Fruit fly (Drosophila melanogaster) whole organism, adult: Measurements from ENCODE around the gene CG9521.

Source experiments
- CG11617 ChIP-seq: fragments of 200-800 bp; sonication (Bioruptor generic); optimal IDR thresholded peaks from 2 replicates; lab custom pipeline; 2017; ENCODE audit warnings: mild to moderate bottlenecking, missing biosample characterization, missing genetic modification reagents, missing genetic modification characterization
- CG12768 ChIP-seq: fragments of 200-800 bp; sonication (Bioruptor generic); optimal IDR thresholded peaks from 2 replicates; lab custom pipeline; 2017; ENCODE audit warnings: missing biosample characterization, missing genetic modification characterization, mild to moderate bottlenecking, moderate library complexity, missing genetic modification reagents
- CG14711 ChIP-seq: fragments of 200-800 bp; sonication (Bioruptor generic); optimal IDR thresholded peaks from 2 replicates; lab custom pipeline; 2018; ENCODE audit warnings: missing biosample characterization, mild to moderate bottlenecking, missing genetic modification characterization, moderate library complexity
- CG1620 ChIP-seq: fragments of 200-800 bp; sonication (Bioruptor generic); optimal IDR thresholded peaks from 2 replicates; lab custom pipeline; 2016; ENCODE audit warnings: missing biosample characterization, missing genetic modification characterization
- CG33017 ChIP-seq: fragments of 200-800 bp; sonication (Bioruptor generic); optimal IDR thresholded peaks from 2 replicates; lab custom pipeline; 2018; ENCODE audit warnings: missing biosample characterization, mild to moderate bottlenecking, missing genetic modification characterization, moderate library complexity
- CG5204 ChIP-seq: fragments of 200-800 bp; sonication (Bioruptor generic); optimal IDR thresholded peaks from 2 replicates; lab custom pipeline; 2016; ENCODE audit warnings: missing biosample characterization, missing genetic modification characterization
- CG7045 ChIP-seq: fragments of 200-800 bp; sonication (Bioruptor generic); optimal IDR thresholded peaks from 2 replicates; lab custom pipeline; 2017; ENCODE audit warnings: missing biosample characterization, mild to moderate bottlenecking, missing genetic modification characterization
- CG7101 ChIP-seq: fragments of 200-800 bp; sonication (Bioruptor generic); optimal IDR thresholded peaks from 2 replicates; lab custom pipeline; 2018; ENCODE audit warnings: missing biosample characterization, mild to moderate bottlenecking, missing genetic modification characterization, moderate library complexity
- Clk ChIP-seq: fragments of 200-800 bp; sonication (Bioruptor generic); optimal IDR thresholded peaks from 2 replicates; lab custom pipeline; 2017; ENCODE audit warnings: missing biosample characterization, missing genetic modification characterization
- Crg-1 ChIP-seq: fragments of 200-800 bp; sonication (Bioruptor generic); optimal IDR thresholded peaks from 2 replicates; lab custom pipeline; 2016; ENCODE audit warnings: missing biosample characterization, missing genetic modification characterization
- Hr96 ChIP-seq: fragments of 200-800 bp; sonication (Bioruptor generic); optimal IDR thresholded peaks from 2 replicates; lab custom pipeline; 2016; ENCODE audit warnings: missing biosample characterization, missing genetic modification characterization
- Mnt ChIP-seq: fragments of 200-800 bp; sonication (Bioruptor generic); optimal IDR thresholded peaks from 2 replicates; lab custom pipeline; 2016; ENCODE audit warnings: missing biosample characterization, mild to moderate bottlenecking, missing genetic modification characterization
- bab1 ChIP-seq: fragments of 200-800 bp; sonication (Bioruptor generic); optimal IDR thresholded peaks from 3 replicates; lab custom pipeline; 2019; ENCODE audit warnings: missing biosample characterization, mild to moderate bottlenecking, missing genetic modification characterization, moderate library complexity
- cic ChIP-seq: fragments of 200-800 bp; sonication (Bioruptor generic); optimal IDR thresholded peaks from 2 replicates; lab custom pipeline; 2017; ENCODE audit warnings: missing biosample characterization, mild to moderate bottlenecking, missing genetic modification characterization, moderate library complexity
- cnc ChIP-seq, 2 experiments: fragments of >200 bp; optimal IDR thresholded peaks; 2 replicates each; lab custom pipeline; 2017
- kay ChIP-seq: fragments of 200-800 bp; sonication (Bioruptor generic); peaks from one replicate; lab custom pipeline; 2016; ENCODE audit warnings: missing biosample characterization, missing genetic modification characterization, borderline replicate concordance
- ovo ChIP-seq: fragments of 200-800 bp; sonication (Bioruptor generic); optimal IDR thresholded peaks from 2 replicates; lab custom pipeline; 2016; ENCODE audit warnings: missing biosample characterization, missing genetic modification characterization
- pad ChIP-seq: fragments of 200-800 bp; sonication (Bioruptor generic); optimal IDR thresholded peaks from 3 replicates; lab custom pipeline; 2017; ENCODE audit warnings: missing biosample characterization, missing genetic modification characterization, mild to moderate bottlenecking, moderate library complexity, missing genetic modification reagents
- tj ChIP-seq: fragments of 200-800 bp; sonication (Bioruptor generic); optimal IDR thresholded peaks from 3 replicates; lab custom pipeline; 2017; ENCODE audit warnings: missing biosample characterization, mild to moderate bottlenecking, missing genetic modification characterization, moderate library complexity
- toe ChIP-seq: fragments of 200-800 bp; sonication (Bioruptor generic); optimal IDR thresholded peaks from 2 replicates; lab custom pipeline; 2016; ENCODE audit warnings: missing biosample characterization, missing genetic modification characterization

Gene CG9521

dm6 chrX:14866911-14867310 is 13.8 kb upstream of the CG9521 start:
- no peak for TF ChIP-seq CG14711 (tag; lab: Kevin White, UChicago)
- no peak for TF ChIP-seq ovo (GFP tag; lab: Kevin White, UChicago)
- no peak for TF ChIP-seq CG7045 (GFP tag; lab: Kevin White, UChicago)
- no peak for TF ChIP-seq Mnt (GFP tag; lab: Kevin White, UChicago)
- no peak for TF ChIP-seq Crg-1
- TF ChIP-seq CG12768 (GFP tag; lab: Kevin White, UChicago): no peak
- TF ChIP-seq toe (GFP tag; lab: Kevin White, UChicago): no peak
- TF ChIP-seq CG5204: no peak
- no peak for TF ChIP-seq pad (GFP tag; lab: Kevin White, UChicago)
- no peak for TF ChIP-seq CG1620 (GFP tag; lab: Kevin White, UChicago)
- no peak for TF ChIP-seq tj (GFP tag; lab: Kevin White, UChicago)
- no peak for TF ChIP-seq Clk (GFP tag; lab: Kevin White, UChicago)
- TF ChIP-seq cnc (optimal IDR thresholded peaks at IDR 0.05; lab: Kevin White, UChicago): no peak
- no peak for TF ChIP-seq CG11617 (GFP tag; lab: Kevin White, UChicago)
- TF ChIP-seq Hr96 (GFP tag; lab: Kevin White, UChicago): no peak
- TF ChIP-seq kay (GFP tag; lab: Kevin White, UChicago): no peak
- no peak for TF ChIP-seq CG7101 (tag; lab: Kevin White, UChicago)

dm6 chrX:14862494-14862893 is 9.4 kb upstream of the CG9521 start:
- TF ChIP-seq CG1620 (GFP tag; lab: Kevin White, UChicago) (no peak), CG5204 (no peak), ovo (GFP tag; lab: Kevin White, UChicago) (no peak), CG7101 (tag; lab: Kevin White, UChicago) (no peak), cic (no peak), CG14711 (tag; lab: Kevin White, UChicago) (no peak), Mnt (GFP tag; lab: Kevin White, UChicago) (no peak), toe (GFP tag; lab: Kevin White, UChicago) (no peak), CG12768 (GFP tag; lab: Kevin White, UChicago) (no peak), CG33017 (no peak), Clk (GFP tag; lab: Kevin White, UChicago) (no peak), CG7045 (GFP tag; lab: Kevin White, UChicago) (no peak), pad (GFP tag; lab: Kevin White, UChicago) (no peak), Crg-1 (no peak), kay (GFP tag; lab: Kevin White, UChicago) (no peak), bab1 (no peak), Hr96 (GFP tag; lab: Kevin White, UChicago) (no peak), cnc (optimal IDR thresholded peaks at IDR 0.05; lab: Kevin White, UChicago) (no peak)

dm6 chrX:14858951-14859350 is 5.9 kb upstream of the CG9521 start, which contains the start of gene CG46399:
Gene CG46399, plus strand, starts transcription at chrX:14859251.
- TF ChIP-seq CG7101 (tag; lab: Kevin White, UChicago): no peak
- no peak for TF ChIP-seq tj (GFP tag; lab: Kevin White, UChicago)
- no peak for TF ChIP-seq CG11617 (GFP tag; lab: Kevin White, UChicago)
- TF ChIP-seq cnc (optimal IDR thresholded peaks at IDR 0.05; lab: Kevin White, UChicago): no peak
- no peak for TF ChIP-seq Crg-1
- no peak for TF ChIP-seq pad (GFP tag; lab: Kevin White, UChicago)
- TF ChIP-seq toe (GFP tag; lab: Kevin White, UChicago): no peak

dm6 chrX:14857883-14858282 is 4.8 kb upstream of the CG9521 start:
- TF ChIP-seq CG12768 (GFP tag; lab: Kevin White, UChicago) (no peak), Clk (GFP tag; lab: Kevin White, UChicago) (no peak), bab1 (no peak), pad (GFP tag; lab: Kevin White, UChicago) (no peak), cnc (optimal IDR thresholded peaks at IDR 0.05; lab: Kevin White, UChicago) (no peak), toe (GFP tag; lab: Kevin White, UChicago) (no peak), Mnt (GFP tag; lab: Kevin White, UChicago) (no peak), tj (GFP tag; lab: Kevin White, UChicago) (no peak)

- TF ChIP-seq CG5204 (no peak), kay (GFP tag; lab: Kevin White, UChicago) (peak; percentile 11)
Observed at dm6 chrX:14856261-14856660, 3.2 kb upstream of the CG9521 start, which contains the start of gene CG9519. Gene CG9519, minus strand, starts transcription at chrX:14856361.

dm6 chrX:14850069-14850468 is 3.0 kb downstream of the CG9521 start:
- TF ChIP-seq kay (GFP tag; lab: Kevin White, UChicago): peak; percentile 81
- no peak for TF ChIP-seq tj (GFP tag; lab: Kevin White, UChicago)
- TF ChIP-seq CG12768 (GFP tag; lab: Kevin White, UChicago): no peak

dm6 chrX:14848755-14849354 is 4.2 kb downstream of the CG9521 start, which contains the start of gene CG9522:
Gene CG9522, minus strand, starts transcription at chrX:14848808.
- TF ChIP-seq CG1620 (GFP tag; lab: Kevin White, UChicago) (no peak), CG11617 (GFP tag; lab: Kevin White, UChicago) (no peak), Mnt (GFP tag; lab: Kevin White, UChicago) (no peak), tj (GFP tag; lab: Kevin White, UChicago) (no peak), CG33017 (no peak), CG14711 (tag; lab: Kevin White, UChicago) (no peak), ovo (GFP tag; lab: Kevin White, UChicago) (no peak)
